Fruit fly (Drosophila melanogaster) whole organism, embryonic: ENCODE measurements around the gene CG3149.

Source experiments
- Antp ChIP-seq: fragments of 200-800 bp; sonication (Bioruptor generic); optimal IDR thresholded peaks from 3 replicates; lab custom pipeline; 2016; ENCODE audit warnings: missing biosample characterization, missing genetic modification characterization
- Atf3 ChIP-seq: fragments of 200-800 bp; sonication (Bioruptor generic); optimal IDR thresholded peaks from 3 replicates; lab custom pipeline; 2016; ENCODE audit warnings: missing biosample characterization, missing genetic modification characterization
- Bgb ChIP-seq: fragments of 200-800 bp; sonication (Bioruptor generic); IDR thresholded peaks from 2 replicates; pipeline ENCODE4 v1.3.6; 2022; ENCODE audit warnings: missing biosample characterization, missing genetic modification characterization; ENCODE audit not compliant: partially characterized antibody
- CG10366 ChIP-seq: fragments of 200-800 bp; sonication (Bioruptor generic); IDR thresholded peaks from 2 replicates; pipeline ENCODE4 v1.3.6; 2022; ENCODE audit warnings: missing biosample characterization, missing genetic modification characterization
- CG10431 ChIP-seq: fragments of 200-800 bp; sonication (Bioruptor generic); optimal IDR thresholded peaks from 3 replicates; lab custom pipeline; 2018; ENCODE audit warnings: missing biosample characterization, mild to moderate bottlenecking, missing genetic modification characterization
- CG11695 ChIP-seq: fragments of 200-800 bp; sonication (Bioruptor generic); IDR thresholded peaks from 3 replicates; pipeline ENCODE4 v1.3.6; 2022; ENCODE audit warnings: missing biosample characterization, missing genetic modification characterization
- CG12071 ChIP-seq: fragments of 200-800 bp; sonication (Bioruptor generic); optimal IDR thresholded peaks from 3 replicates; lab custom pipeline; 2018; ENCODE audit warnings: missing biosample characterization, mild to moderate bottlenecking, missing genetic modification characterization
- CG16779 ChIP-seq: fragments of 200-800 bp; sonication (Bioruptor generic); IDR thresholded peaks from 2 replicates; pipeline ENCODE4 v1.3.6; 2022; ENCODE audit warnings: missing biosample characterization, missing genetic modification characterization
- CG17568 ChIP-seq: fragments of 200-800 bp; sonication (Bioruptor generic); optimal IDR thresholded peaks from 2 replicates; lab custom pipeline; 2018; ENCODE audit warnings: missing biosample characterization, mild to moderate bottlenecking, missing genetic modification characterization, moderate library complexity
- CG17829 ChIP-seq: fragments of 200-800 bp; optimal IDR thresholded peaks from 2 replicates; lab custom pipeline; 2019; ENCODE audit warnings: missing biosample characterization, mild to moderate bottlenecking, missing genetic modification characterization, moderate library complexity
- CG2129 ChIP-seq: fragments of 200-800 bp; sonication (Bioruptor generic); IDR thresholded peaks from 2 replicates; pipeline ENCODE4 v1.3.6; 2022; ENCODE audit warnings: missing biosample characterization, missing genetic modification characterization; ENCODE audit not compliant: partially characterized antibody
- CG2202 ChIP-seq: fragments of 200-800 bp; sonication (Bioruptor generic); optimal IDR thresholded peaks from 2 replicates; lab custom pipeline; 2018; ENCODE audit warnings: missing biosample characterization, mild to moderate bottlenecking, missing genetic modification characterization
- CG3065 ChIP-seq: fragments of 200-800 bp; sonication (Bioruptor generic); optimal IDR thresholded peaks from 2 replicates; lab custom pipeline; 2016; ENCODE audit warnings: missing biosample characterization, missing genetic modification characterization
- CG33213 ChIP-seq: fragments of 200-800 bp; sonication (Bioruptor generic); optimal IDR thresholded peaks from 3 replicates; lab custom pipeline; 2016; ENCODE audit warnings: missing biosample characterization, missing genetic modification characterization
- CG34376 ChIP-seq: fragments of 200-800 bp; sonication (Bioruptor generic); optimal IDR thresholded peaks from 2 replicates; lab custom pipeline; 2018; ENCODE audit warnings: missing biosample characterization, mild to moderate bottlenecking, missing genetic modification characterization
- CG4360 ChIP-seq: fragments of 200-800 bp; sonication (Bioruptor generic); IDR thresholded peaks from 2 replicates; pipeline ENCODE4 v1.3.6; 2022; ENCODE audit warnings: missing biosample characterization, missing genetic modification characterization
- CG7271 ChIP-seq: fragments of 200-800 bp; sonication (Bioruptor generic); optimal IDR thresholded peaks from 2 replicates; lab custom pipeline; 2018; ENCODE audit warnings: missing biosample characterization, mild to moderate bottlenecking, missing genetic modification characterization, moderate library complexity
- CG7745 ChIP-seq: fragments of 200-800 bp; sonication (Bioruptor generic); optimal IDR thresholded peaks from 2 replicates; lab custom pipeline; 2018; ENCODE audit warnings: missing biosample characterization, mild to moderate bottlenecking, missing genetic modification characterization, moderate library complexity
- CG8281 ChIP-seq: fragments of 200-800 bp; sonication (Bioruptor generic); optimal IDR thresholded peaks from 2 replicates; lab custom pipeline; 2018; ENCODE audit warnings: missing biosample characterization, mild to moderate bottlenecking, missing genetic modification characterization, moderate library complexity
- CG8290 ChIP-seq, 3 experiments: fragments of 200-800 bp; sonication (Bioruptor generic); optimal IDR thresholded peaks; 2 replicates each; lab custom pipeline; 2016 to 2019; ENCODE audit warnings: missing biosample characterization in 3 of 3, missing genetic modification characterization in 3 of 3, mild to moderate bottlenecking in 2 of 3, moderate library complexity in 1 of 3
- CG9215 ChIP-seq: fragments of 200-800 bp; sonication (Bioruptor generic); IDR thresholded peaks from 2 replicates; pipeline ENCODE4 v1.3.6; 2022; ENCODE audit warnings: missing biosample characterization, missing genetic modification characterization
- D19B ChIP-seq: fragments of 200-800 bp; sonication (Bioruptor generic); optimal IDR thresholded peaks from 2 replicates; lab custom pipeline; 2017; ENCODE audit warnings: missing biosample characterization, mild to moderate bottlenecking, missing genetic modification characterization
- Dad ChIP-seq: fragments of 200-800 bp; sonication (Bioruptor generic); optimal IDR thresholded peaks from 3 replicates; lab custom pipeline; 2016; ENCODE audit warnings: missing biosample characterization, missing genetic modification characterization
- Dip3 ChIP-seq: fragments of 200-800 bp; sonication (Bioruptor generic); optimal IDR thresholded peaks from 3 replicates; lab custom pipeline; 2016; ENCODE audit warnings: missing biosample characterization, missing genetic modification characterization
- Fer1 ChIP-seq: fragments of 200-800 bp; sonication (Bioruptor generic); optimal IDR thresholded peaks from 2 replicates; lab custom pipeline; 2017; ENCODE audit warnings: missing biosample characterization, mild to moderate bottlenecking, missing genetic modification characterization
- Hmr ChIP-seq: fragments of 200-800 bp; sonication (Bioruptor generic); optimal IDR thresholded peaks from 3 replicates; lab custom pipeline; 2017; ENCODE audit warnings: mild to moderate bottlenecking, missing biosample characterization, missing genetic modification reagents, missing genetic modification characterization
- Nf-YC ChIP-seq: fragments of 200-800 bp; optimal IDR thresholded peaks from 3 replicates; lab custom pipeline; 2019; ENCODE audit warnings: missing biosample characterization, mild to moderate bottlenecking, missing genetic modification characterization, moderate library complexity
- Poxn ChIP-seq: fragments of 200-800 bp; sonication (Bioruptor generic); IDR thresholded peaks from 2 replicates; pipeline ENCODE4 v1.3.6; 2022; ENCODE audit warnings: missing biosample characterization, missing genetic modification characterization
- Sox102F ChIP-seq: fragments of 200-800 bp; sonication (Bioruptor generic); optimal IDR thresholded peaks from 2 replicates; lab custom pipeline; 2018; ENCODE audit warnings: missing biosample characterization, mild to moderate bottlenecking, missing genetic modification characterization, moderate library complexity
- Stat92E ChIP-seq, 3 experiments: fragments of >200 bp in 2 of 3; fragments of 200-800 bp in 1 of 3; sonication (Bioruptor generic) in 1 of 3; optimal IDR thresholded peaks; 2 replicates each; lab custom pipeline; 2017 to 2019; ENCODE audit warnings: missing biosample characterization in 3 of 3, missing genetic modification characterization in 3 of 3, mild to moderate bottlenecking in 1 of 3, moderate library complexity in 1 of 3
- cg ChIP-seq: fragments of 200-800 bp; sonication (Bioruptor generic); optimal IDR thresholded peaks from 3 replicates; lab custom pipeline; 2019; ENCODE audit warnings: missing biosample characterization, mild to moderate bottlenecking, missing genetic modification characterization, moderate library complexity
- corto ChIP-seq: fragments of 200-800 bp; sonication (Bioruptor generic); optimal IDR thresholded peaks from 2 replicates; lab custom pipeline; 2016; ENCODE audit warnings: missing biosample characterization, mild to moderate bottlenecking, missing genetic modification characterization, moderate library complexity
- croc ChIP-seq: fragments of 200-800 bp; sonication (Bioruptor generic); conservative IDR thresholded peaks from 3 replicates; pipeline ENCODE4 v1.3.6; 2022; ENCODE audit warnings: missing biosample characterization, missing genetic modification characterization
- ind ChIP-seq: fragments of 200-800 bp; sonication (Bioruptor generic); optimal IDR thresholded peaks from 3 replicates; lab custom pipeline; 2016; ENCODE audit warnings: missing biosample characterization, missing genetic modification characterization
- jigr1 ChIP-seq: fragments of 200-800 bp; sonication (Bioruptor generic); IDR thresholded peaks from 3 replicates; pipeline ENCODE4 v1.3.6; 2022; ENCODE audit warnings: missing biosample characterization, missing genetic modification characterization
- ken ChIP-seq: fragments of 200-800 bp; sonication (Bioruptor generic); IDR thresholded peaks from 3 replicates; pipeline ENCODE4 v1.3.6; 2022; ENCODE audit warnings: missing biosample characterization, missing genetic modification characterization
- kni ChIP-seq: fragments of 200-800 bp; sonication (Bioruptor generic); optimal IDR thresholded peaks from 3 replicates; lab custom pipeline; 2017; ENCODE audit warnings: mild to moderate bottlenecking, missing biosample characterization, missing genetic modification reagents, missing genetic modification characterization
- mam ChIP-seq: fragments of 200-800 bp; sonication (Bioruptor generic); optimal IDR thresholded peaks from 3 replicates; lab custom pipeline; 2016; ENCODE audit warnings: missing biosample characterization, missing genetic modification characterization
- nerfin-2 ChIP-seq: fragments of 200-800 bp; sonication (Bioruptor generic); IDR thresholded peaks from 2 replicates; pipeline ENCODE4 v1.3.6; 2022; ENCODE audit warnings: missing biosample characterization, missing genetic modification characterization; ENCODE audit not compliant: partially characterized antibody
- pfk ChIP-seq: fragments of 200-800 bp; sonication (Bioruptor generic); optimal IDR thresholded peaks from 2 replicates; lab custom pipeline; 2018; ENCODE audit warnings: missing biosample characterization, mild to moderate bottlenecking, missing genetic modification characterization, moderate library complexity
- pum ChIP-seq: fragments of 200-800 bp; sonication (Bioruptor generic); optimal IDR thresholded peaks from 2 replicates; lab custom pipeline; 2016; ENCODE audit warnings: missing biosample characterization, missing genetic modification characterization
- ranshi ChIP-seq: fragments of 200-800 bp; sonication (Bioruptor generic); IDR thresholded peaks from 2 replicates; pipeline ENCODE4 v1.3.6; 2022; ENCODE audit warnings: missing biosample characterization, missing genetic modification characterization
- row ChIP-seq: fragments of 200-800 bp; sonication (Bioruptor generic); IDR thresholded peaks from 3 replicates; pipeline ENCODE4 v1.3.6; 2022; ENCODE audit warnings: missing biosample characterization, missing genetic modification characterization
- sens ChIP-seq: fragments of 200-800 bp; sonication (Bioruptor generic); peaks from one replicate; lab custom pipeline; 2016; ENCODE audit warnings: missing biosample characterization, missing genetic modification characterization
- so ChIP-seq: fragments of 200-800 bp; sonication (Bioruptor generic); IDR thresholded peaks from 3 replicates; pipeline ENCODE4 v1.3.6; 2022; ENCODE audit warnings: missing biosample characterization, missing genetic modification characterization
- sug ChIP-seq: fragments of 200-800 bp; optimal IDR thresholded peaks from 2 replicates; lab custom pipeline; 2019; ENCODE audit warnings: missing biosample characterization, mild to moderate bottlenecking, missing genetic modification characterization, moderate library complexity
- ttk ChIP-seq: fragments of 200-800 bp; sonication (Bioruptor generic); IDR thresholded peaks from 2 replicates; pipeline ENCODE4 v2.1.2; 2022; ENCODE audit warnings: missing biosample characterization, missing genetic modification characterization
- unc-4 ChIP-seq: fragments of 200-800 bp; sonication (Bioruptor generic); IDR thresholded peaks from 2 replicates; pipeline ENCODE4 v1.3.6; 2022; ENCODE audit warnings: missing biosample characterization, missing genetic modification characterization; ENCODE audit not compliant: partially characterized antibody

Gene CG3149

dm6 chrX:5737676-5738220 is 42.7 kb upstream of the CG3149 start, which contains the start of gene Snx27 (continued):
- peak; percentile 46 for TF ChIP-seq CG10431 (GFP tag; lab: Kevin White, UChicago)
- no peak for TF ChIP-seq CG12071 (GFP tag; lab: Kevin White, UChicago)
- peak; percentile 98 for TF ChIP-seq nerfin-2 (GFP tag; lab: Robert Waterston, UW)
- TF ChIP-seq pum (GFP tag; lab: Kevin White, UChicago): peak; percentile 13
- TF ChIP-seq CG8290 (GFP tag; optimal IDR thresholded peaks at IDR 0.05; lab: Kevin White, UChicago): peak; percentile 38
- TF ChIP-seq CG8290 (tag; optimal IDR thresholded peaks at IDR 0.05; lab: Kevin White, UChicago): peak in 1 of 2 experiments; percentile 87
- peak; percentile 100 for TF ChIP-seq Bgb (GFP tag; lab: Robert Waterston, UW)
- TF ChIP-seq unc-4: peak; percentile 99
- TF ChIP-seq Stat92E (GFP tag; optimal IDR thresholded peaks at IDR 0.05; lab: Kevin White, UChicago): peak in 1 of 3 experiments; percentile 65
- peak; percentile 13 for TF ChIP-seq CG2202 (tag; lab: Kevin White, UChicago)
- TF ChIP-seq CG7745 (tag; lab: Kevin White, UChicago): no peak
- peak; percentile 20 for TF ChIP-seq Dip3
- TF ChIP-seq CG10366: peak; percentile 22; the same call in 1 of the 2 replicates

dm6 chrX:5737157-5737556 is 42.2 kb upstream of the CG3149 start:
- TF ChIP-seq CG3065 (GFP tag; lab: Kevin White, UChicago) (peak; percentile 30), Atf3 (GFP tag; lab: Kevin White, UChicago) (no peak), CG11695 (0 out of 3 replicates have a peak, but pooled peaks have one; percentile 36), ind (peak; percentile 50), Fer1 (no peak), Dad (no peak), mam (GFP tag; lab: Kevin White, UChicago) (peak; percentile 8), CG16779 (GFP tag; lab: Robert Waterston, UW) (0 out of 2 replicates have a peak, but pooled peaks have one; percentile 52), row (GFP tag; lab: Robert Waterston, UW) (peak; percentile 47; the same call in 1 of the 3 replicates), CG8281 (tag; lab: Kevin White, UChicago) (no peak), ken (GFP tag; lab: Robert Waterston, UW) (0 out of 3 replicates have a peak, but pooled peaks have one; percentile 32), ranshi (0 out of 2 replicates have a peak, but pooled peaks have one; percentile 34), CG9215 (GFP tag; lab: Robert Waterston, UW) (peak; percentile 12; the same call in 1 of the 2 replicates), ttk (GFP tag; lab: Robert Waterston, UW) (peak; percentile 33; the same call in 1 of the 2 replicates), sens (no peak), CG33213 (no peak), CG17568 (GFP tag; lab: Kevin White, UChicago) (no peak), so (0 out of 3 replicates have a peak, but pooled peaks have one; percentile 50), Antp (GFP tag; lab: Kevin White, UChicago) (peak; percentile 42), CG7271 (no peak), corto (no peak), CG17829 (tag; lab: Kevin White, UChicago) (no peak), kni (GFP tag; lab: Kevin White, UChicago) (no peak), pfk (GFP tag; lab: Kevin White, UChicago) (peak; percentile 33), cg (GFP tag; lab: Kevin White, UChicago) (no peak), sug (tag; lab: Kevin White, UChicago) (no peak), D19B (GFP tag; lab: Kevin White, UChicago) (no peak), jigr1 (no peak), CG34376 (no peak), CG4360 (no peak), Poxn (GFP tag; lab: Robert Waterston, UW) (no peak), Nf-YC (tag; lab: Kevin White, UChicago) (peak; percentile 23), Bgb (GFP tag; lab: Robert Waterston, UW) (peak; percentile 37; the same call in 1 of the 2 replicates), croc (no peak), Sox102F (GFP tag; lab: Kevin White, UChicago) (peak; percentile 39), Hmr (GFP tag; lab: Kevin White, UChicago) (peak; percentile 9), CG2129 (GFP tag; lab: Robert Waterston, UW) (no peak)
